Fruit fly (Drosophila melanogaster) whole organism, embryonic: Measurements from ENCODE around the gene plx.

ENCODE experiments used
- CG11504 ChIP-seq: fragments of 200-800 bp; sonication (Bioruptor generic); optimal IDR thresholded peaks from 3 replicates; lab custom pipeline; 2019; ENCODE audit warnings: missing biosample characterization, mild to moderate bottlenecking, missing genetic modification characterization, moderate library complexity
- CG11695 ChIP-seq: fragments of 200-800 bp; sonication (Bioruptor generic); IDR thresholded peaks from 3 replicates; pipeline ENCODE4 v1.3.6; 2022; ENCODE audit warnings: missing biosample characterization, missing genetic modification characterization
- CG12155 ChIP-seq: fragments of 200-800 bp; sonication (Bioruptor generic); optimal IDR thresholded peaks from 3 replicates; lab custom pipeline; 2016; ENCODE audit warnings: missing biosample characterization, missing genetic modification characterization
- CG12391 ChIP-seq: fragments of 200-800 bp; sonication (Bioruptor generic); optimal IDR thresholded peaks from 3 replicates; lab custom pipeline; 2018; ENCODE audit warnings: missing biosample characterization, mild to moderate bottlenecking, missing genetic modification characterization, moderate library complexity
- CG12659 ChIP-seq: fragments of 200-800 bp; sonication (Bioruptor generic); optimal IDR thresholded peaks from 3 replicates; lab custom pipeline; 2017; ENCODE audit warnings: mild to moderate bottlenecking, missing biosample characterization, missing genetic modification reagents, missing genetic modification characterization
- CG14667 ChIP-seq: fragments of 200-800 bp; sonication (Bioruptor generic); IDR thresholded peaks from 2 replicates; pipeline ENCODE4 v1.3.6; 2022; ENCODE audit warnings: missing biosample characterization, missing genetic modification characterization
- CG14860 ChIP-seq: fragments of 200-800 bp; sonication (Bioruptor generic); IDR thresholded peaks from 3 replicates; pipeline ENCODE4 v1.3.6; 2022; ENCODE audit warnings: missing biosample characterization, missing genetic modification characterization; ENCODE audit not compliant: partially characterized antibody
- CG1529 ChIP-seq: fragments of 200-800 bp; sonication (Bioruptor generic); optimal IDR thresholded peaks from 3 replicates; lab custom pipeline; 2018; ENCODE audit warnings: missing biosample characterization, missing genetic modification characterization
- CG15514 ChIP-seq: fragments of 200-800 bp; sonication (Bioruptor generic); optimal IDR thresholded peaks from 3 replicates; lab custom pipeline; 2017; ENCODE audit warnings: missing biosample characterization, missing genetic modification characterization, mild to moderate bottlenecking, moderate library complexity, missing genetic modification reagents
- CG17361 ChIP-seq: fragments of 200-800 bp; sonication (Bioruptor generic); IDR thresholded peaks from 3 replicates; pipeline ENCODE4 v1.3.6; 2022; ENCODE audit warnings: missing biosample characterization, missing genetic modification characterization
- CG2678 ChIP-seq: fragments of 200-800 bp; sonication (Bioruptor generic); optimal IDR thresholded peaks from 3 replicates; lab custom pipeline; 2019; ENCODE audit warnings: missing biosample characterization, mild to moderate bottlenecking, missing genetic modification characterization, moderate library complexity
- CG2712 ChIP-seq: fragments of 200-800 bp; optimal IDR thresholded peaks from 3 replicates; lab custom pipeline; 2019; ENCODE audit warnings: missing biosample characterization, mild to moderate bottlenecking, missing genetic modification characterization, moderate library complexity
- CG31388 ChIP-seq: fragments of 200-800 bp; sonication (Bioruptor generic); optimal IDR thresholded peaks from 2 replicates; lab custom pipeline; 2016; ENCODE audit warnings: missing biosample characterization, missing genetic modification characterization
- CG3163 ChIP-seq: fragments of 200-800 bp; sonication (Bioruptor generic); optimal IDR thresholded peaks from 3 replicates; lab custom pipeline; 2016; ENCODE audit warnings: missing biosample characterization, missing genetic modification characterization
- CG32772 ChIP-seq: fragments of 200-800 bp; sonication (Bioruptor generic); IDR thresholded peaks from 2 replicates; pipeline ENCODE4 v1.3.6; 2022; ENCODE audit warnings: missing biosample characterization, missing genetic modification characterization
- CG5180 ChIP-seq: fragments of 200-800 bp; sonication (Bioruptor generic); optimal IDR thresholded peaks from 3 replicates; lab custom pipeline; 2017; ENCODE audit warnings: missing biosample characterization, missing genetic modification characterization, mild to moderate bottlenecking, moderate library complexity, missing genetic modification reagents
- CG5953 ChIP-seq: fragments of 200-800 bp; sonication (Bioruptor generic); IDR thresholded peaks from 2 replicates; pipeline ENCODE4 v1.3.6; 2022; ENCODE audit warnings: missing biosample characterization, missing genetic modification characterization
- CG7271 ChIP-seq: fragments of 200-800 bp; sonication (Bioruptor generic); optimal IDR thresholded peaks from 2 replicates; lab custom pipeline; 2018; ENCODE audit warnings: missing biosample characterization, mild to moderate bottlenecking, missing genetic modification characterization, moderate library complexity
- CG8765 ChIP-seq: fragments of 200-800 bp; sonication (Bioruptor generic); IDR thresholded peaks from 2 replicates; pipeline ENCODE4 v1.3.6; 2022; ENCODE audit warnings: missing biosample characterization, missing genetic modification characterization
- CG8924 ChIP-seq: fragments of 200-800 bp; optimal IDR thresholded peaks from 3 replicates; lab custom pipeline; 2019; ENCODE audit warnings: missing biosample characterization, mild to moderate bottlenecking, missing genetic modification characterization, moderate library complexity
- CTCF ChIP-seq: fragments of 200-800 bp; sonication (Bioruptor generic); optimal IDR thresholded peaks from 2 replicates; lab custom pipeline; 2017; ENCODE audit warnings: missing biosample characterization, mild to moderate bottlenecking, missing genetic modification characterization, moderate library complexity
- Camta ChIP-seq: fragments of 200-800 bp; sonication (Bioruptor generic); optimal IDR thresholded peaks from 2 replicates; lab custom pipeline; 2016; ENCODE audit warnings: missing biosample characterization, missing genetic modification characterization
- CkIIα-i1 ChIP-seq: fragments of 200-800 bp; sonication (Bioruptor generic); IDR thresholded peaks from 2 replicates; pipeline ENCODE4 v1.3.6; 2022; ENCODE audit warnings: missing biosample characterization, missing genetic modification characterization
- Dfd ChIP-seq, 2 experiments: fragments of >200 bp; optimal IDR thresholded peaks; 2 replicates each; lab custom pipeline; 2017; ENCODE audit warnings: missing biosample characterization in 2 of 2, missing genetic modification characterization in 2 of 2
- Dref ChIP-seq: fragments of 200-800 bp; sonication (Bioruptor generic); IDR thresholded peaks from 2 replicates; pipeline ENCODE4 v1.3.6; 2022; ENCODE audit warnings: missing biosample characterization, missing genetic modification characterization
- E2f2 ChIP-seq: fragments of 200-800 bp; sonication (Bioruptor generic); IDR thresholded peaks from 2 replicates; pipeline ENCODE4 v1.3.6; 2022; ENCODE audit warnings: missing biosample characterization, missing genetic modification characterization
- ERR ChIP-seq: fragments of 200-800 bp; sonication (Bioruptor generic); optimal IDR thresholded peaks from 2 replicates; lab custom pipeline; 2016; ENCODE audit warnings: missing biosample characterization, missing genetic modification characterization
- Ets97D ChIP-seq: fragments of 200-800 bp; sonication (Bioruptor generic); optimal IDR thresholded peaks from 3 replicates; lab custom pipeline; 2016; ENCODE audit warnings: missing biosample characterization, missing genetic modification characterization
- HLH3B ChIP-seq: fragments of 200-800 bp; sonication (Bioruptor generic); IDR thresholded peaks from 2 replicates; pipeline ENCODE4 v1.3.6; 2022; ENCODE audit warnings: missing biosample characterization, missing genetic modification characterization
- Med ChIP-seq: fragments of 200-800 bp; sonication (Bioruptor generic); peaks from one replicate; lab custom pipeline; 2016; ENCODE audit warnings: missing biosample characterization, missing genetic modification characterization, mild to moderate bottlenecking, inconsistent platforms, moderate library complexity
- Rfx ChIP-seq: fragments of 200-800 bp; sonication (Bioruptor generic); IDR thresholded peaks from 2 replicates; pipeline ENCODE4 v1.3.6; 2022; ENCODE audit warnings: missing biosample characterization, missing genetic modification characterization
- Side ChIP-seq: fragments of 200-800 bp; sonication (Bioruptor generic); optimal IDR thresholded peaks from 2 replicates; lab custom pipeline; 2016; ENCODE audit warnings: missing biosample characterization, missing genetic modification characterization
- abd-A ChIP-seq: fragments of 200-800 bp; sonication (Bioruptor generic); optimal IDR thresholded peaks from 3 replicates; lab custom pipeline; 2019; ENCODE audit warnings: missing biosample characterization, mild to moderate bottlenecking, missing genetic modification characterization, moderate library complexity
- bsh ChIP-seq, 2 experiments: fragments of 200-800 bp; sonication (Bioruptor generic); optimal IDR thresholded peaks; 2 replicates each; lab custom pipeline; 2017 to 2018; ENCODE audit warnings: mild to moderate bottlenecking in 2 of 2, missing biosample characterization in 2 of 2, missing genetic modification characterization in 2 of 2, moderate library complexity in 1 of 2
- dimm ChIP-seq: fragments of 200-800 bp; sonication (Bioruptor generic); IDR thresholded peaks from 2 replicates; pipeline ENCODE4 v1.3.6; 2022; ENCODE audit warnings: missing biosample characterization, missing genetic modification characterization
- dmrt11E ChIP-seq: fragments of 200-800 bp; sonication (Bioruptor generic); optimal IDR thresholded peaks from 3 replicates; lab custom pipeline; 2018; ENCODE audit warnings: missing biosample characterization, mild to moderate bottlenecking, missing genetic modification characterization, moderate library complexity
- dpn ChIP-seq, 2 experiments: fragments of 200-800 bp; sonication (Bioruptor generic); optimal IDR thresholded peaks; 3 replicates each; lab custom pipeline; 2016; ENCODE audit warnings: missing biosample characterization in 2 of 2, missing genetic modification characterization in 2 of 2
- dysf ChIP-seq: fragments of 200-800 bp; sonication (Bioruptor generic); IDR thresholded peaks from 3 replicates; pipeline ENCODE4 v1.3.6; 2022; ENCODE audit warnings: missing biosample characterization, missing genetic modification characterization
- ewg ChIP-seq: fragments of 200-800 bp; sonication (Bioruptor generic); optimal IDR thresholded peaks from 3 replicates; lab custom pipeline; 2017; ENCODE audit warnings: mild to moderate bottlenecking, missing biosample characterization, missing genetic modification reagents, missing genetic modification characterization
- fd64A ChIP-seq: fragments of 200-800 bp; sonication (Bioruptor generic); optimal IDR thresholded peaks from 3 replicates; lab custom pipeline; 2018; ENCODE audit warnings: missing biosample characterization, mild to moderate bottlenecking, missing genetic modification characterization
- fd96Cb ChIP-seq: fragments of 200-800 bp; sonication (Bioruptor generic); optimal IDR thresholded peaks from 2 replicates; lab custom pipeline; 2018; ENCODE audit warnings: missing biosample characterization, mild to moderate bottlenecking, missing genetic modification characterization, moderate library complexity
- gt ChIP-seq: fragments of 200-800 bp; sonication (Bioruptor generic); IDR thresholded peaks from 2 replicates; pipeline ENCODE4 v1.3.6; 2022; ENCODE audit warnings: missing biosample characterization, missing genetic modification characterization
- jumu ChIP-seq: fragments of 200-800 bp; sonication (Bioruptor generic); optimal IDR thresholded peaks from 3 replicates; lab custom pipeline; 2016; ENCODE audit warnings: missing biosample characterization, missing genetic modification characterization
- klu ChIP-seq: fragments of 200-800 bp; sonication (Bioruptor generic); IDR thresholded peaks from 2 replicates; pipeline ENCODE4 v1.3.6; 2022; ENCODE audit warnings: missing biosample characterization, missing genetic modification characterization
- luna ChIP-seq: fragments of 200-800 bp; sonication (Bioruptor generic); optimal IDR thresholded peaks from 2 replicates; lab custom pipeline; 2016; ENCODE audit warnings: missing biosample characterization, missing genetic modification characterization
- mam ChIP-seq: fragments of 200-800 bp; sonication (Bioruptor generic); optimal IDR thresholded peaks from 3 replicates; lab custom pipeline; 2016; ENCODE audit warnings: missing biosample characterization, missing genetic modification characterization
- nmo ChIP-seq: fragments of 200-800 bp; sonication (Bioruptor generic); optimal IDR thresholded peaks from 2 replicates; lab custom pipeline; 2018; ENCODE audit warnings: missing biosample characterization, mild to moderate bottlenecking, missing genetic modification characterization, moderate library complexity
- oc ChIP-seq: fragments of 200-800 bp; sonication (Bioruptor generic); optimal IDR thresholded peaks from 2 replicates; lab custom pipeline; 2018; ENCODE audit warnings: missing biosample characterization, mild to moderate bottlenecking, missing genetic modification characterization, moderate library complexity
- schlank ChIP-seq: fragments of 200-800 bp; sonication (Bioruptor generic); optimal IDR thresholded peaks from 2 replicates; lab custom pipeline; 2018; ENCODE audit warnings: missing biosample characterization, mild to moderate bottlenecking, missing genetic modification characterization
- sens-2 ChIP-seq: fragments of 200-800 bp; sonication (Bioruptor generic); IDR thresholded peaks from 2 replicates; pipeline ENCODE4 v1.3.6; 2022; ENCODE audit warnings: missing biosample characterization, missing genetic modification characterization
- zfh2 ChIP-seq: fragments of 200-800 bp; sonication (Bioruptor generic); optimal IDR thresholded peaks from 2 replicates; lab custom pipeline; 2016; ENCODE audit warnings: missing biosample characterization, missing genetic modification characterization

plx gene

dm6 chr3R:5705469-5706067 lies 19.9 kb downstream of the plx start (continued):
- no peak for TF ChIP-seq abd-A (tag; lab: Kevin White, UChicago)
- TF ChIP-seq CG14667 = no peak
- TF ChIP-seq ewg (GFP tag; lab: Kevin White, UChicago) = peak; percentile 24
- peak; percentile 90 for TF ChIP-seq Med (GFP tag; lab: Kevin White, UChicago)
- peak; percentile 38; the same call in 1 of the 2 replicates for TF ChIP-seq klu (GFP tag; lab: Robert Waterston, UW)
- TF ChIP-seq dmrt11E (tag; lab: Kevin White, UChicago) = no peak
- TF ChIP-seq dysf (GFP tag; lab: Robert Waterston, UW) = peak; percentile 70
- TF ChIP-seq oc (tag; lab: Kevin White, UChicago) = peak; percentile 20
- TF ChIP-seq CkIIα-i1 (GFP tag; lab: Robert Waterston, UW) = no peak
- no peak for TF ChIP-seq sens-2 (GFP tag; lab: Robert Waterston, UW)
- TF ChIP-seq Dref (GFP tag; lab: Robert Waterston, UW) = no peak
- peak; percentile 62 for TF ChIP-seq CG12659 (GFP tag; lab: Kevin White, UChicago)
- TF ChIP-seq E2f2 = peak; percentile 36; the same call in 1 of the 2 replicates
- TF ChIP-seq luna (GFP tag; lab: Kevin White, UChicago) = no peak
- TF ChIP-seq CG2712 = peak; percentile 86
- no peak for TF ChIP-seq dimm (GFP tag; lab: Robert Waterston, UW)
- no peak for TF ChIP-seq Ets97D (GFP tag; lab: Kevin White, UChicago)
- no peak for TF ChIP-seq CG7271 (tag; lab: Kevin White, UChicago)
- TF ChIP-seq Dfd (GFP tag; optimal IDR thresholded peaks at IDR 0.05; lab: Kevin White, UChicago) = no peak
- TF ChIP-seq CG11695 (GFP tag; lab: Robert Waterston, UW) = peak; percentile 77
- no peak for TF ChIP-seq CG5953
- no peak for TF ChIP-seq CG5180 (GFP tag; lab: Kevin White, UChicago)
- TF ChIP-seq ERR (GFP tag; lab: Kevin White, UChicago) = no peak
- TF ChIP-seq CG2678 = no peak
- TF ChIP-seq jumu (GFP tag; lab: Kevin White, UChicago) = no peak
- TF ChIP-seq CG8924 (tag; lab: Kevin White, UChicago) = peak; percentile 81
- TF ChIP-seq schlank (tag; lab: Kevin White, UChicago) = peak; percentile 21
- peak; percentile 54 to 55 for TF ChIP-seq dpn (GFP tag; optimal IDR thresholded peaks at IDR 0.05; lab: Kevin White, UChicago)
- peak; percentile 38; the same call in 1 of the 2 replicates for TF ChIP-seq gt (GFP tag; lab: Robert Waterston, UW)
- no peak for TF ChIP-seq CG31388 (GFP tag; lab: Kevin White, UChicago)
- TF ChIP-seq CG17361 = no peak; the same call in 2 of the 3 replicates
- peak; percentile 12; the same call in 1 of the 2 replicates for TF ChIP-seq CG32772 (GFP tag; lab: Robert Waterston, UW)
- peak; percentile 44 for TF ChIP-seq Side (GFP tag; lab: Kevin White, UChicago)
- peak; percentile 36 for TF ChIP-seq CG12155 (GFP tag; lab: Kevin White, UChicago)
- no peak for TF ChIP-seq CG11504 (tag; lab: Kevin White, UChicago)
- TF ChIP-seq HLH3B (GFP tag; lab: Robert Waterston, UW) = 0 out of 2 replicates have a peak, but pooled peaks have one; percentile 33
- peak; percentile 71 for TF ChIP-seq fd96Cb (tag; lab: Kevin White, UChicago)
- peak; percentile 58 for TF ChIP-seq CG1529 (GFP tag; lab: Kevin White, UChicago)
- peak; percentile 55 for TF ChIP-seq fd64A (GFP tag; lab: Kevin White, UChicago)
- TF ChIP-seq CG15514 (GFP tag; lab: Kevin White, UChicago) = no peak
- TF ChIP-seq Rfx (GFP tag; lab: Robert Waterston, UW) = peak; percentile 50; the same call in 1 of the 2 replicates
- TF ChIP-seq nmo (GFP tag; lab: Kevin White, UChicago) = peak; percentile 84
- no peak for TF ChIP-seq zfh2
- TF ChIP-seq CG12391 (tag; lab: Kevin White, UChicago) = peak; percentile 73
- TF ChIP-seq mam (GFP tag; lab: Kevin White, UChicago) = peak; percentile 36
- no peak for TF ChIP-seq CG14860
- no peak for TF ChIP-seq CTCF (GFP tag; lab: Kevin White, UChicago)
- TF ChIP-seq bsh (GFP tag; optimal IDR thresholded peaks at IDR 0.05; lab: Kevin White, UChicago) = peak in 1 of 2 experiments; percentile 76
- peak; percentile 36 for TF ChIP-seq Camta (GFP tag; lab: Kevin White, UChicago)
- TF ChIP-seq CG3163 (GFP tag; lab: Kevin White, UChicago) = no peak
- TF ChIP-seq CG8765 = peak; percentile 49; the same call in 1 of the 2 replicates
